Worm (Caenorhabditis elegans) whole organism, late embryonic: ENCODE results near the gene acds-10.

Experiments used
- F13H6.1 ChIP-seq: sonication (generic microtip); optimal IDR thresholded peaks from 2 replicates; lab custom pipeline; 2016; ENCODE audit warnings: missing genetic modification characterization, missing compliant biosample characterization
- K09A11.1 ChIP-seq: sonication (generic microtip); optimal IDR thresholded peaks from 2 replicates; lab custom pipeline; 2017; ENCODE audit warnings: antibody characterized with exemption, mild to moderate bottlenecking, missing genetic modification characterization, missing compliant biosample characterization; ENCODE audit not compliant: insufficient read depth
- Y22D7AL.16 ChIP-seq: sonication (generic microtip); optimal IDR thresholded peaks from 2 replicates; lab custom pipeline; 2016; ENCODE audit warnings: missing genetic modification characterization, missing compliant biosample characterization
- ama-1 ChIP-seq: fragments of 150-350 bp; optimal IDR thresholded peaks from 2 replicates; lab custom pipeline; 2014
- ceh-24 ChIP-seq: sonication (generic microtip); optimal IDR thresholded peaks from 2 replicates; lab custom pipeline; 2016; ENCODE audit warnings: mild to moderate bottlenecking, missing genetic modification characterization, missing compliant biosample characterization
- ceh-30 ChIP-seq: fragments of 150-350 bp; optimal IDR thresholded peaks from 2 replicates; lab custom pipeline; 2014; ENCODE audit warnings: missing biosample characterization, missing genetic modification characterization
- fkh-10 ChIP-seq: fragments of 150-350 bp; optimal IDR thresholded peaks from 2 replicates; lab custom pipeline; 2014; ENCODE audit warnings: missing biosample characterization, missing genetic modification reagents, missing genetic modification characterization
- npax-4 ChIP-seq: sonication (generic microtip); optimal IDR thresholded peaks from 2 replicates; lab custom pipeline; 2016; ENCODE audit warnings: missing genetic modification characterization, missing compliant biosample characterization
- rnt-1 ChIP-seq: sonication (generic microtip); optimal IDR thresholded peaks from 2 replicates; lab custom pipeline; 2016; ENCODE audit warnings: missing genetic modification characterization, missing compliant biosample characterization
- sox-4 ChIP-seq: sonication (generic microtip); optimal IDR thresholded peaks from 2 replicates; lab custom pipeline; 2017; ENCODE audit warnings: mild to moderate bottlenecking, missing genetic modification characterization, inconsistent platforms, missing compliant biosample characterization

- no peak for TF ChIP-seq ceh-30 (tag; lab: Kevin White, UChicago)
- TF ChIP-seq sox-4 (tag; lab: Kevin White, UChicago), result no peak
- TF ChIP-seq ama-1 (lab: Kevin White, UChicago), result no peak
- TF ChIP-seq K09A11.1 (tag; lab: Kevin White, UChicago), result no peak
- no peak for TF ChIP-seq fkh-10 (GFP tag; lab: Kevin White, UChicago)
- no peak for TF ChIP-seq ceh-24 (tag; lab: Kevin White, UChicago)
- TF ChIP-seq F13H6.1 (tag; lab: Kevin White, UChicago), result no peak
- TF ChIP-seq Y22D7AL.16 (tag; lab: Kevin White, UChicago), result no peak
- no peak for TF ChIP-seq rnt-1 (tag; lab: Kevin White, UChicago)
- no peak for TF ChIP-seq npax-4
Observed at ce11 chrV:5712652-5713051, 35.0 kb upstream of the acds-10 start, which contains the start of gene gcst-1.
